Fruit fly (Drosophila melanogaster): ENCODE results near the gene CG9498.

- no peak for TF ChIP-seq Hr96 (GFP tag; optimal IDR thresholded peaks at IDR 0.05)
- TF ChIP-seq toe (GFP tag; optimal IDR thresholded peaks at IDR 0.05) = no peak
- no peak for TF ChIP-seq tj (GFP tag; optimal IDR thresholded peaks at IDR 0.05)
- TF ChIP-seq ovo (GFP tag; optimal IDR thresholded peaks at IDR 0.05) = no peak
- no peak for TF ChIP-seq CG11617 (GFP tag; optimal IDR thresholded peaks at IDR 0.05)
These were observed 42.2 kb downstream of the CG9498 start, which contains the start of the genes CG43922 and CG13984 for dm6 chr2L:6308651-6309050.

Measured in whole organism, adult.